Worm (Caenorhabditis elegans): Measurements from ENCODE around the gene E02C12.11.

DNA sequence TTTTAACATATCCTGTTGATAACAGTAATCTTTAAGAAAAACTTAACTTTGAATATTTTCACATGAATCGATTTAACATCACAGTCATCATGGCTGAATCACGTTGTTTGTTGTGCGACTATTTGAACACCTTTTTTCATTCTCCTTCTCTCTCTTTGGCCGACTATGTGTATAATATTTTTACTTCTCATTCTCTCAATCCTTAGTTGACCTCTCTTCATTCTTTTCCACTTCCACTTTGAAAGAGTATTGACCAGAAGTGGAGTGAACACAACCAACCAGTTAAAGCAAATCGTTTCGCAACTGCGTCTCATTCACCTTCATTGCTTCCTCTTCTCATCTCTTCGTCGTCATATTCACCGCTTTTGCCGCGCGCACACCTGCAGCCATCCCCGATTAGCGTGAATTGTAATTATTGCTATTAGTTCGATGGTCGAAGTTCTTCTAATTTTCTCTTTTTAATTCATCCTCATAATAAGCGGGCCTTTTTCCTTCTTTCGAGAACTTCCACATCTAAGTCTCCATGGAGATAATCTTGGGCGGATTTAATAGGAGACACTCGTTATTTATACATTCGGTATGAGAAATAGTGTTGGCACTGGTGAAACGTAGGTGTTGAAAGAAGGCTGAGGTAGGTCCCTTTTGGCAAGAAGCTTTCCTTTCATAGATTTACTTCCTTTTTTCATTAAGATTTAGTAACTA, 15.4 kb upstream of the E02C12.11 start:
- no peak for TF ChIP-seq elt-1 (tag; optimal IDR thresholded peaks at IDR 0.05)
- TF ChIP-seq snpc-4 (tag; optimal IDR thresholded peaks at IDR 0.05) = no peak
- TF ChIP-seq tbx-2 (tag; optimal IDR thresholded peaks at IDR 0.05) = no peak
- no peak for TF ChIP-seq nhr-76 (tag; optimal IDR thresholded peaks at IDR 0.05)
- no peak for TF ChIP-seq lin-39 (tag; optimal IDR thresholded peaks at IDR 0.05)

Data from whole organism, L3 larva.